Fruit fly (Drosophila melanogaster) whole organism, adult: ENCODE results near the gene Skel.

Experiments
- CG11617 ChIP-seq: fragments of 200-800 bp; sonication (Bioruptor generic); optimal IDR thresholded peaks from 2 replicates; lab custom pipeline; 2017; ENCODE audit warnings: mild to moderate bottlenecking, missing biosample characterization, missing genetic modification reagents, missing genetic modification characterization
- CG12768 ChIP-seq: fragments of 200-800 bp; sonication (Bioruptor generic); optimal IDR thresholded peaks from 2 replicates; lab custom pipeline; 2017; ENCODE audit warnings: missing biosample characterization, missing genetic modification characterization, mild to moderate bottlenecking, moderate library complexity, missing genetic modification reagents
- CG33017 ChIP-seq: fragments of 200-800 bp; sonication (Bioruptor generic); optimal IDR thresholded peaks from 2 replicates; lab custom pipeline; 2018; ENCODE audit warnings: missing biosample characterization, mild to moderate bottlenecking, missing genetic modification characterization, moderate library complexity
- CG5204 ChIP-seq: fragments of 200-800 bp; sonication (Bioruptor generic); optimal IDR thresholded peaks from 2 replicates; lab custom pipeline; 2016; ENCODE audit warnings: missing biosample characterization, missing genetic modification characterization
- CG7045 ChIP-seq: fragments of 200-800 bp; sonication (Bioruptor generic); optimal IDR thresholded peaks from 2 replicates; lab custom pipeline; 2017; ENCODE audit warnings: missing biosample characterization, mild to moderate bottlenecking, missing genetic modification characterization
- CG7101 ChIP-seq: fragments of 200-800 bp; sonication (Bioruptor generic); optimal IDR thresholded peaks from 2 replicates; lab custom pipeline; 2018; ENCODE audit warnings: missing biosample characterization, mild to moderate bottlenecking, missing genetic modification characterization, moderate library complexity
- Crg-1 ChIP-seq: fragments of 200-800 bp; sonication (Bioruptor generic); optimal IDR thresholded peaks from 2 replicates; lab custom pipeline; 2016; ENCODE audit warnings: missing biosample characterization, missing genetic modification characterization
- Hr96 ChIP-seq: fragments of 200-800 bp; sonication (Bioruptor generic); optimal IDR thresholded peaks from 2 replicates; lab custom pipeline; 2016; ENCODE audit warnings: missing biosample characterization, missing genetic modification characterization
- bab1 ChIP-seq: fragments of 200-800 bp; sonication (Bioruptor generic); optimal IDR thresholded peaks from 3 replicates; lab custom pipeline; 2019; ENCODE audit warnings: missing biosample characterization, mild to moderate bottlenecking, missing genetic modification characterization, moderate library complexity
- kay ChIP-seq: fragments of 200-800 bp; sonication (Bioruptor generic); peaks from one replicate; lab custom pipeline; 2016; ENCODE audit warnings: missing biosample characterization, missing genetic modification characterization, borderline replicate concordance
- ovo ChIP-seq: fragments of 200-800 bp; sonication (Bioruptor generic); optimal IDR thresholded peaks from 2 replicates; lab custom pipeline; 2016; ENCODE audit warnings: missing biosample characterization, missing genetic modification characterization
- pad ChIP-seq: fragments of 200-800 bp; sonication (Bioruptor generic); optimal IDR thresholded peaks from 3 replicates; lab custom pipeline; 2017; ENCODE audit warnings: missing biosample characterization, missing genetic modification characterization, mild to moderate bottlenecking, moderate library complexity, missing genetic modification reagents
- tj ChIP-seq: fragments of 200-800 bp; sonication (Bioruptor generic); optimal IDR thresholded peaks from 3 replicates; lab custom pipeline; 2017; ENCODE audit warnings: missing biosample characterization, mild to moderate bottlenecking, missing genetic modification characterization, moderate library complexity
- toe ChIP-seq: fragments of 200-800 bp; sonication (Bioruptor generic); optimal IDR thresholded peaks from 2 replicates; lab custom pipeline; 2016; ENCODE audit warnings: missing biosample characterization, missing genetic modification characterization

- no peak for TF ChIP-seq CG7045 (GFP tag; lab: Kevin White, UChicago)
- no peak for TF ChIP-seq CG7101 (tag; lab: Kevin White, UChicago)
- TF ChIP-seq bab1 (GFP tag; lab: Kevin White, UChicago): no peak
- TF ChIP-seq toe: no peak
- TF ChIP-seq CG12768 (GFP tag; lab: Kevin White, UChicago): no peak
- no peak for TF ChIP-seq pad (GFP tag; lab: Kevin White, UChicago)
- TF ChIP-seq tj (GFP tag; lab: Kevin White, UChicago): no peak
- no peak for TF ChIP-seq CG11617 (GFP tag; lab: Kevin White, UChicago)
- TF ChIP-seq kay: no peak
- TF ChIP-seq Hr96 (GFP tag; lab: Kevin White, UChicago): no peak
- TF ChIP-seq Crg-1 (GFP tag; lab: Kevin White, UChicago): no peak
- no peak for TF ChIP-seq CG33017 (tag; lab: Kevin White, UChicago)
- no peak for TF ChIP-seq CG5204 (GFP tag; lab: Kevin White, UChicago)
- TF ChIP-seq ovo (GFP tag; lab: Kevin White, UChicago): no peak
Observed at dm6 chr3R:10704975-10705374, 18.2 kb downstream of the Skel start, which contains the start of gene CG31391.
